Fruit fly (Drosophila melanogaster) Kc167 (cell line): ENCODE data around the gene Gcat.

ENCODE experiments used
- Myc ChIP-seq: fragments of >200 bp; optimal IDR thresholded peaks from 2 replicates; lab custom pipeline; 2017; ENCODE audit warnings: missing external identifiers
- h ChIP-seq: fragments of >200 bp; optimal IDR thresholded peaks from 3 replicates; lab custom pipeline; 2018; ENCODE audit warnings: missing external identifiers
- psq ChIP-seq: fragments of >200 bp; optimal IDR thresholded peaks from 2 replicates; lab custom pipeline; 2017; ENCODE audit warnings: missing external identifiers
- ttk ChIP-seq: sonication (Bioruptor generic); optimal IDR thresholded peaks from 2 replicates; lab custom pipeline; 2017; ENCODE audit warnings: missing external identifiers

- TF ChIP-seq h (lab: Kevin White, UChicago) (no peak), psq (no peak), Myc (lab: Kevin White, UChicago) (no peak), ttk (lab: Kevin White, UChicago) (no peak)
Measured at dm6 chr3L:11774401-11774800, 26.3 kb downstream of the Gcat start, which contains the start of gene Tim13.
